Fruit fly (Drosophila melanogaster): ENCODE data around the gene Gug.

Gene Gug

DNA sequence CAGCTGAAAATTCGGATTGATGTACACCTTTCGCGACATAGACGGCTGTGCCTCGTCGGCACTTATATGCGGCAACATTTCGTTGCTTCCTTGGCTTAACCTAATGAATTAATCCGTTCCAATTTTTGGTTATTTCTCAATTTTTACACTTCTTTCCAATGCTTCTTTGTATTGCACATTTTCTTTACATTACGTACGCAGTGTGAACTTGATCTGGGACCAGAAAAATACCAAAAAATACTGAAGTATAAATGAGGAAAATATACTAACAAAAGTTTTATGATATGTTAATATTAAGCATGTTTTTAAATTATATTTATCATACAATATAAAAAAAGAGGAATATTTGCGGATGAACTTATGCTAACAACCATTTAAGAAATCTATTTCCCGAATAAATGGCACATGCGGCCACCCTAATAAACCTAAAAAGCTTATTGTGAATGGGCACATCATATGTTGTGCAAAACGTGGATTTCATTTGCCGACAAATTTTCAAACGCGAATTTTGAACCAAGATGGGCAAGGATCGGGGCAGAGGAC is 59.9 kb downstream of the Gug start, which contains the start of the genes ZC3H3 and Pus7 (continued):
- TF ChIP-seq scrt (GFP tag; optimal IDR thresholded peaks at IDR 0.05) (peak; percentile 47), crp (GFP tag; optimal IDR thresholded peaks at IDR 0.05) (peak in 1 of 2 experiments; percentile 87), CG11456 (GFP tag; IDR thresholded peaks at IDR 0.05) (no peak), CoRest (tag; optimal IDR thresholded peaks at IDR 0.05) (peak; percentile 36), Lhr (GFP tag; optimal IDR thresholded peaks at IDR 0.05) (peak; percentile 6), CG1529 (GFP tag; optimal IDR thresholded peaks at IDR 0.05) (no peak), CG5245 (GFP tag; optimal IDR thresholded peaks at IDR 0.05) (no peak), CG9215 (GFP tag; IDR thresholded peaks at IDR 0.05) (no peak), abd-A (tag; optimal IDR thresholded peaks at IDR 0.05) (no peak), CG4617 (GFP tag; optimal IDR thresholded peaks at IDR 0.05; ENCODE audit: borderline replicate concordance) (peak; percentile 65), CG10209 (GFP tag; optimal IDR thresholded peaks at IDR 0.05) (no peak), tgo (GFP tag; IDR thresholded peaks at IDR 0.05) (no peak), CG11085 (GFP tag; IDR thresholded peaks at IDR 0.05) (no peak), CG6254 (GFP tag; optimal IDR thresholded peaks at IDR 0.05) (no peak), Awh (GFP tag; IDR thresholded peaks at IDR 0.05) (no peak), HHEX (GFP tag; optimal IDR thresholded peaks at IDR 0.05) (no peak), CrebB (tag; optimal IDR thresholded peaks at IDR 0.05) (no peak), CG34224 (GFP tag; IDR thresholded peaks at IDR 0.05; ENCODE audit: partially characterized antibody) (no peak), CG2678 (tag; optimal IDR thresholded peaks at IDR 0.05) (no peak), Hey (tag; optimal IDR thresholded peaks at IDR 0.05) (no peak), maf-S (GFP tag; optimal IDR thresholded peaks at IDR 0.05) (no peak), Pdp1 (GFP tag; optimal IDR thresholded peaks at IDR 0.05) (peak in 1 of 2 experiments; percentile 7), CG42726 (GFP tag; IDR thresholded peaks at IDR 0.05; ENCODE audit: partially characterized antibody) (no peak), zen (tag; optimal IDR thresholded peaks at IDR 0.05) (no peak), CG7357 (GFP tag; IDR thresholded peaks at IDR 0.05) (no peak), ap (GFP tag; IDR thresholded peaks at IDR 0.05) (no peak), rib (GFP tag; IDR thresholded peaks at IDR 0.05) (no peak), CG2116 (GFP tag; optimal IDR thresholded peaks at IDR 0.05) (peak; percentile 59), CG11247 (GFP tag; IDR thresholded peaks at IDR 0.05) (no peak), grn (GFP tag; optimal IDR thresholded peaks at IDR 0.05) (no peak), gt (GFP tag; IDR thresholded peaks at IDR 0.05) (no peak), Bgb (GFP tag; IDR thresholded peaks at IDR 0.05; ENCODE audit: partially characterized antibody) (no peak), dm (GFP tag; optimal IDR thresholded peaks at IDR 0.05) (peak; percentile 72), sima (GFP tag; optimal IDR thresholded peaks at IDR 0.05) (no peak), CG11398 (GFP tag; optimal IDR thresholded peaks at IDR 0.05) (no peak), phol (tag; optimal IDR thresholded peaks at IDR 0.05) (peak; percentile 50), CG6765 (GFP tag; optimal IDR thresholded peaks at IDR 0.05) (no peak), dati (GFP tag; IDR thresholded peaks at IDR 0.05) (no peak), Lpt (GFP tag; optimal IDR thresholded peaks at IDR 0.05) (no peak), CG33213 (GFP tag; optimal IDR thresholded peaks at IDR 0.05) (no peak), H2.0 (GFP tag; IDR thresholded peaks at IDR 0.05) (no peak), CG13287 (GFP tag; IDR thresholded peaks at IDR 0.05; ENCODE audit: partially characterized antibody) (peak; percentile 47), CG43689 (GFP tag; IDR thresholded peaks at IDR 0.05) (no peak), Elba2 (GFP tag; optimal IDR thresholded peaks at IDR 0.05) (peak; percentile 17), her (GFP tag; optimal IDR thresholded peaks at IDR 0.05) (no peak), Mad (GFP tag; optimal IDR thresholded peaks at IDR 0.05) (no peak), fd102C (GFP tag; optimal IDR thresholded peaks at IDR 0.05) (no peak), cato (GFP tag; optimal IDR thresholded peaks at IDR 0.05; ENCODE audit: borderline replicate concordance) (no peak), CG6791 (GFP tag; IDR thresholded peaks at IDR 0.05; ENCODE audit: partially characterized antibody) (no peak), CG17612 (GFP tag; IDR thresholded peaks at IDR 0.05) (no peak), pb (GFP tag; optimal IDR thresholded peaks at IDR 0.05) (no peak)

Measured in whole organism, embryonic.